Worm (Caenorhabditis elegans) whole organism, L1 larva: Measurements from ENCODE around the gene C24H11.2.
A peak's percentile ranks its signal among the peaks of the same experiment; 100 is the strongest.

Experiments used
- C16A3.4 ChIP-seq: fragments of 150-350 bp; optimal IDR thresholded peaks from 2 replicates; lab custom pipeline; 2014; ENCODE audit warnings: missing biosample characterization, missing genetic modification characterization
- C34B4.2 ChIP-seq: sonication (generic microtip); optimal IDR thresholded peaks from 2 replicates; lab custom pipeline; 2017; ENCODE audit warnings: mild to moderate bottlenecking, missing genetic modification characterization, missing compliant biosample characterization
- Y116A8C.19 ChIP-seq: sonication (generic microtip); optimal IDR thresholded peaks from 2 replicates; lab custom pipeline; 2016; ENCODE audit warnings: missing compliant biosample characterization, missing genetic modification characterization, borderline replicate concordance
- aha-1 ChIP-seq: fragments of 150-350 bp; optimal IDR thresholded peaks from 2 replicates; lab custom pipeline; 2014; ENCODE audit warnings: missing biosample characterization, missing genetic modification characterization
- ama-1 ChIP-seq: fragments of 150-350 bp; optimal IDR thresholded peaks from 2 replicates; lab custom pipeline; 2014
- ceh-63 ChIP-seq: fragments of 200-800 bp; sonication (Bioruptor generic); optimal IDR thresholded peaks from 2 replicates; lab custom pipeline; 2018; ENCODE audit warnings: mild to moderate bottlenecking, missing genetic modification characterization, missing compliant biosample characterization
- ceh-8 ChIP-seq: fragments of 200-800 bp; sonication (Bioruptor generic); optimal IDR thresholded peaks from 2 replicates; lab custom pipeline; 2018; ENCODE audit warnings: mild to moderate bottlenecking, missing genetic modification characterization, moderate library complexity, missing compliant biosample characterization
- ceh-88 ChIP-seq: fragments of 200-800 bp; sonication (Bioruptor generic); IDR thresholded peaks from 2 replicates; pipeline ENCODE4 v1.3.6; 2022; ENCODE audit warnings: missing genetic modification characterization, missing compliant biosample characterization
- dpl-1 ChIP-seq, 3 experiments: fragments of 150-350 bp in 2 of 3; sonication (generic microtip) in 1 of 3; optimal IDR thresholded peaks; 2 replicates each; lab custom pipeline; 2014 to 2017; ENCODE audit warnings: missing biosample characterization in 3 of 3, missing genetic modification characterization in 3 of 3, missing genetic modification reagents in 3 of 3
- dsc-1 ChIP-seq: sonication (generic microtip); optimal IDR thresholded peaks from 2 replicates; lab custom pipeline; 2016; ENCODE audit warnings: mild to moderate bottlenecking, missing genetic modification characterization, missing compliant biosample characterization
- efl-1 ChIP-seq, 4 experiments: fragments of 150-350 bp; optimal IDR thresholded peaks in 3 of 4; peaks in 1 of 4; 1 replicate in 1 of 4; 2 replicates in 3 of 4; lab custom pipeline; 2014; ENCODE audit warnings: missing biosample characterization in 2 of 4, missing genetic modification characterization in 2 of 4, missing genetic modification reagents in 2 of 4
- efl-3 ChIP-seq: fragments of 200-800 bp; sonication (Bioruptor generic); optimal IDR thresholded peaks from 2 replicates; lab custom pipeline; 2018; ENCODE audit warnings: mild to moderate bottlenecking, missing genetic modification characterization, missing compliant biosample characterization
- egl-13 ChIP-seq: sonication (generic microtip); optimal IDR thresholded peaks from 2 replicates; lab custom pipeline; 2016; ENCODE audit warnings: missing genotype, missing genetic modification reagents, missing genetic modification characterization, missing compliant biosample characterization
- elt-2 ChIP-seq: sonication (generic microtip); optimal IDR thresholded peaks from 2 replicates; lab custom pipeline; 2016; ENCODE audit warnings: missing genetic modification characterization, mild to moderate bottlenecking, inconsistent platforms, missing compliant biosample characterization, missing genetic modification reagents
- elt-3 ChIP-seq, 6 experiments: fragments of 150-350 bp in 1 of 6; sonication (generic microtip); optimal IDR thresholded peaks; 2 replicates each; lab custom pipeline; 2017 to 2018; ENCODE audit warnings: missing biosample characterization in 6 of 6, missing genetic modification characterization in 6 of 6, inconsistent platforms in 1 of 6
- grh-1 ChIP-seq: fragments of 200-800 bp; sonication (Bioruptor generic); IDR thresholded peaks from 2 replicates; pipeline ENCODE4 v1.3.6; 2022; ENCODE audit warnings: missing genetic modification reagents, missing genetic modification characterization, missing compliant biosample characterization
- hlh-17 ChIP-seq: fragments of 200-800 bp; sonication (Bioruptor generic); optimal IDR thresholded peaks from 2 replicates; lab custom pipeline; 2018; ENCODE audit warnings: missing genetic modification characterization, mild to moderate bottlenecking, missing compliant biosample characterization, moderate library complexity, borderline replicate concordance
- hlh-4 ChIP-seq: sonication (generic microtip); optimal IDR thresholded peaks from 2 replicates; lab custom pipeline; 2016; ENCODE audit warnings: mild to moderate bottlenecking, missing genetic modification characterization, missing compliant biosample characterization
- hpl-2 ChIP-seq: fragments of 150-350 bp; optimal IDR thresholded peaks from 2 replicates; lab custom pipeline; 2014; ENCODE audit warnings: missing biosample characterization, missing genetic modification reagents, missing genetic modification characterization
- lin-14 ChIP-seq: fragments of 200-800 bp; sonication (Bioruptor generic); optimal IDR thresholded peaks from 2 replicates; lab custom pipeline; 2018; ENCODE audit warnings: mild to moderate bottlenecking, missing genetic modification characterization, moderate library complexity, missing compliant biosample characterization
- lsy-2 ChIP-seq, 2 experiments: fragments of 150-350 bp; optimal IDR thresholded peaks; 2 replicates each; lab custom pipeline; 2014; ENCODE audit warnings: missing biosample characterization in 2 of 2, missing genetic modification characterization in 2 of 2
- mab-9 ChIP-seq: fragments of 200-800 bp; sonication (Bioruptor generic); IDR thresholded peaks from 2 replicates; pipeline ENCODE4 v1.3.6; 2022; ENCODE audit warnings: missing genetic modification reagents, missing genetic modification characterization, missing compliant biosample characterization
- mef-2 ChIP-seq: fragments of 150-350 bp; optimal IDR thresholded peaks from 2 replicates; lab custom pipeline; 2014; ENCODE audit warnings: missing biosample characterization, missing genetic modification characterization
- mep-1 ChIP-seq: fragments of 150-350 bp; optimal IDR thresholded peaks from 2 replicates; lab custom pipeline; 2014; ENCODE audit warnings: missing biosample characterization, missing genetic modification characterization
- nhr-11 ChIP-seq: fragments of 150-350 bp; optimal IDR thresholded peaks from 2 replicates; lab custom pipeline; 2014; ENCODE audit warnings: missing biosample characterization, missing genetic modification characterization
- nhr-12 ChIP-seq: sonication (generic microtip); optimal IDR thresholded peaks from 2 replicates; lab custom pipeline; 2017; ENCODE audit warnings: missing biosample characterization, missing genetic modification characterization
- nhr-84 ChIP-seq: sonication (generic microtip); optimal IDR thresholded peaks from 2 replicates; lab custom pipeline; 2017; ENCODE audit warnings: missing biosample characterization, missing genetic modification characterization
- nhr-85 ChIP-seq: sonication (generic microtip); peaks from one replicate; lab custom pipeline; 2016; ENCODE audit warnings: missing genetic modification characterization, inconsistent platforms, missing compliant biosample characterization
- nhr-90 ChIP-seq: sonication (generic microtip); optimal IDR thresholded peaks from 2 replicates; lab custom pipeline; 2016; ENCODE audit warnings: mild to moderate bottlenecking, missing genetic modification characterization, missing compliant biosample characterization; ENCODE audit not compliant: poor library complexity
- pag-3 ChIP-seq: sonication (generic microtip); optimal IDR thresholded peaks from 2 replicates; lab custom pipeline; 2017; ENCODE audit warnings: missing genetic modification characterization, mild to moderate bottlenecking, missing compliant biosample characterization, antibody characterized with exemption, borderline replicate concordance; ENCODE audit not compliant: insufficient read depth
- pqm-1 ChIP-seq: sonication (generic microtip); optimal IDR thresholded peaks from 3 replicates; lab custom pipeline; 2017; ENCODE audit warnings: missing biosample characterization, missing genetic modification characterization
- skn-1 ChIP-seq: fragments of 150-350 bp; optimal IDR thresholded peaks from 2 replicates; lab custom pipeline; 2014; ENCODE audit warnings: missing biosample characterization, missing genetic modification characterization
- snpc-4 ChIP-seq: fragments of 150-350 bp; optimal IDR thresholded peaks from 2 replicates; lab custom pipeline; 2014; ENCODE audit warnings: missing biosample characterization, missing genetic modification characterization
- swsn-7 ChIP-seq: sonication (generic microtip); optimal IDR thresholded peaks from 2 replicates; lab custom pipeline; 2016; ENCODE audit warnings: missing genetic modification characterization, missing compliant biosample characterization
- tbx-2 ChIP-seq: sonication (generic microtip); optimal IDR thresholded peaks from 2 replicates; lab custom pipeline; 2016; ENCODE audit warnings: missing genetic modification characterization, missing compliant biosample characterization
- tlp-1 ChIP-seq: fragments of 150-350 bp; optimal IDR thresholded peaks from 2 replicates; lab custom pipeline; 2014; ENCODE audit warnings: missing biosample characterization, missing genetic modification characterization
- unc-62 ChIP-seq: fragments of 150-350 bp; optimal IDR thresholded peaks from 2 replicates; lab custom pipeline; 2014; ENCODE audit warnings: missing biosample characterization, missing genetic modification reagents, missing genetic modification characterization
- zag-1 ChIP-seq: fragments of 150-350 bp; optimal IDR thresholded peaks from 2 replicates; lab custom pipeline; 2014; ENCODE audit warnings: missing biosample characterization, missing genetic modification characterization
- zip-4 ChIP-seq: fragments of 200-800 bp; sonication (Bioruptor generic); optimal IDR thresholded peaks from 2 replicates; lab custom pipeline; 2018; ENCODE audit warnings: mild to moderate bottlenecking, missing genetic modification characterization, moderate library complexity, missing compliant biosample characterization
- ztf-4 ChIP-seq: fragments of 150-350 bp; optimal IDR thresholded peaks from 2 replicates; lab custom pipeline; 2014; ENCODE audit warnings: missing biosample characterization, missing genetic modification characterization

Gene C24H11.2

ce11 chrIII:11811839-11812238, 19.7 kb upstream of the C24H11.2 start (continued):
- peak; percentile 31 for TF ChIP-seq snpc-4 (tag; lab: Kevin White, UChicago)
- TF ChIP-seq pag-3 (tag; lab: Kevin White, UChicago) = no peak
- peak; percentile 17 for TF ChIP-seq ceh-8 (GFP tag; lab: Kevin White, UChicago)
- peak; percentile 37 for TF ChIP-seq nhr-90
- TF ChIP-seq egl-13 (tag; lab: Kevin White, UChicago) = no peak
- TF ChIP-seq ceh-63 = no peak
- TF ChIP-seq nhr-84 = no peak
- peak; percentile 83 for TF ChIP-seq nhr-85 (tag; lab: Kevin White, UChicago)
- peak; percentile 67 for TF ChIP-seq mep-1 (tag; lab: Kevin White, UChicago)
- TF ChIP-seq elt-3 (tag; optimal IDR thresholded peaks at IDR 0.05; lab: Kevin White, UChicago) = peak in 1 of 6 experiments; percentile 62
- TF ChIP-seq mab-9 (GFP tag; lab: Robert Waterston, UW) = no peak
- no peak for TF ChIP-seq mef-2
- TF ChIP-seq Y116A8C.19 (tag; lab: Kevin White, UChicago) = no peak
- no peak for TF ChIP-seq efl-3 (GFP tag; lab: Kevin White, UChicago)
- TF ChIP-seq zag-1 (tag; lab: Kevin White, UChicago) = no peak

- TF ChIP-seq nhr-85 (tag; lab: Kevin White, UChicago) (peak; percentile 81), efl-1 (optimal IDR thresholded peaks at IDR 0.05; lab: Kevin White, UChicago) (no peak), efl-1 (GFP tag; optimal IDR thresholded peaks at IDR 0.05 in 1 of 2; lab: Kevin White, UChicago) (peak in 1 of 2 experiments; percentile 64), tlp-1 (no peak), dsc-1 (tag; lab: Kevin White, UChicago) (no peak), ama-1 (lab: Kevin White, UChicago) (no peak)
Measured at ce11 chrIII:11810447-11810846, 18.3 kb upstream of the C24H11.2 start, which contains the start of gene C18D11.6. C18D11.6 (plus strand) TSS chrIII:11810556.

ce11 chrIII:11808818-11809217, 16.7 kb upstream of the C24H11.2 start, which contains the start of gene C18D11.9:
C18D11.9 (plus strand) TSS chrIII:11809118.
- no peak for TF ChIP-seq ceh-8 (GFP tag; lab: Kevin White, UChicago)
- no peak for TF ChIP-seq efl-1 (optimal IDR thresholded peaks at IDR 0.05; lab: Kevin White, UChicago)
- TF ChIP-seq efl-1 (GFP tag; optimal IDR thresholded peaks at IDR 0.05 in 1 of 2; lab: Kevin White, UChicago) = peak in 1 of 2 experiments; percentile 31

ce11 chrIII:11807418-11807817, 15.3 kb upstream of the C24H11.2 start, which contains the start of gene C18D11.10:
C18D11.10 (plus strand) TSS chrIII:11807718.
- TF ChIP-seq grh-1 (GFP tag; lab: Robert Waterston, UW) = no peak
- no peak for TF ChIP-seq zag-1 (tag; lab: Kevin White, UChicago)
- no peak for TF ChIP-seq lsy-2 (tag; optimal IDR thresholded peaks at IDR 0.05; lab: Kevin White, UChicago)
- no peak for TF ChIP-seq pqm-1 (tag; lab: Kevin White, UChicago)
- TF ChIP-seq nhr-11 (tag; lab: Kevin White, UChicago) = no peak
- no peak for TF ChIP-seq hlh-17 (GFP tag; lab: Kevin White, UChicago)
- no peak for TF ChIP-seq C16A3.4 (tag; lab: Kevin White, UChicago)
- no peak for TF ChIP-seq dpl-1 (GFP tag; optimal IDR thresholded peaks at IDR 0.05; lab: Kevin White, UChicago)
- TF ChIP-seq ama-1 (lab: Kevin White, UChicago) = no peak
- TF ChIP-seq tbx-2 = no peak
- TF ChIP-seq egl-13 (tag; lab: Kevin White, UChicago) = no peak
- TF ChIP-seq mab-9 (GFP tag; lab: Robert Waterston, UW) = no peak
- TF ChIP-seq, all 84 proteins: peak for 0

- TF ChIP-seq nhr-12 (tag; lab: Kevin White, UChicago) (no peak), dsc-1 (tag; lab: Kevin White, UChicago) (peak; percentile 15)
Measured at ce11 chrIII:11806695-11807094, 14.6 kb upstream of the C24H11.2 start, which contains the start of gene C18D11.7. C18D11.7 (minus strand) TSS chrIII:11806795.

ce11 chrIII:11795448-11795847, 3.3 kb upstream of the C24H11.2 start, which contains the start of gene twk-39:
twk-39 (plus strand) TSS chrIII:11795748.
- TF ChIP-seq ceh-8 (GFP tag; lab: Kevin White, UChicago) (no peak), hpl-2 (GFP tag; lab: Kevin White, UChicago) (no peak), hlh-4 (tag; lab: Kevin White, UChicago) (no peak), swsn-7 (tag; lab: Kevin White, UChicago) (no peak), ceh-88 (GFP tag; lab: Robert Waterston, UW) (no peak), unc-62 (GFP tag; lab: Kevin White, UChicago) (no peak), ztf-4 (tag; lab: Kevin White, UChicago) (no peak), snpc-4 (tag; lab: Kevin White, UChicago) (no peak), C34B4.2 (tag; lab: Kevin White, UChicago) (no peak), skn-1 (tag; lab: Kevin White, UChicago) (no peak), elt-2 (tag; lab: Kevin White, UChicago) (no peak), lin-14 (GFP tag; lab: Kevin White, UChicago) (no peak), nhr-11 (tag; lab: Kevin White, UChicago) (no peak), zip-4 (no peak), elt-3 (tag; optimal IDR thresholded peaks at IDR 0.05; lab: Kevin White, UChicago) (no peak), aha-1 (tag; lab: Kevin White, UChicago) (no peak)
